Fruit fly (Drosophila melanogaster) whole organism, wandering third instar larva: ENCODE data around the gene Pkg21D.

Experiments
- Dif ChIP-seq: fragments of 200-275, 200-300 bp; sonication (Bioruptor generic); optimal IDR thresholded peaks from 2 replicates; lab custom pipeline; 2018; ENCODE audit warnings: missing biosample characterization, missing genetic modification characterization; ENCODE audit not compliant: partially characterized antibody
- Hr78 ChIP-seq: fragments of >200 bp; optimal IDR thresholded peaks from 2 replicates; lab custom pipeline; 2017; ENCODE audit warnings: missing biosample characterization, missing genetic modification characterization
- fru ChIP-seq: fragments of 200-800 bp; sonication (Bioruptor generic); optimal IDR thresholded peaks from 3 replicates; lab custom pipeline; 2016; ENCODE audit warnings: missing biosample characterization, mild to moderate bottlenecking, missing genetic modification characterization
- jim ChIP-seq: fragments of 175-275, 200-325 bp; sonication (Bioruptor generic); optimal IDR thresholded peaks from 2 replicates; lab custom pipeline; 2016; ENCODE audit warnings: missing biosample characterization, mild to moderate bottlenecking, missing genetic modification characterization
- psq ChIP-seq: fragments of 200-800 bp; sonication (Bioruptor generic); optimal IDR thresholded peaks from 3 replicates; lab custom pipeline; 2017; ENCODE audit warnings: missing biosample characterization, mild to moderate bottlenecking, missing genetic modification characterization, moderate library complexity

- TF ChIP-seq psq (GFP tag; lab: Kevin White, UChicago) (no peak), Dif (no peak), fru (GFP tag; lab: Kevin White, UChicago) (no peak), Hr78 (GFP tag; lab: Kevin White, UChicago) (no peak), jim (no peak)
These were observed 46.3 kb downstream of the Pkg21D start, which contains the start of gene Eaat2 for dm6 chr2L:744295-744694.
